Worm (Caenorhabditis elegans) whole organism, L4/young adult: ENCODE results near the gene rpl-37.

Experiments used
- W03F9.2 ChIP-seq: fragments of 150-350 bp; optimal IDR thresholded peaks from 2 replicates; lab custom pipeline; 2014; ENCODE audit warnings: missing biosample characterization, missing genetic modification characterization
- dao-5 ChIP-seq: sonication (generic microtip); optimal IDR thresholded peaks from 2 replicates; lab custom pipeline; 2016; ENCODE audit warnings: missing genotype, missing genetic modification characterization, moderate library complexity, missing compliant biosample characterization
- him-1 ChIP-seq: sonication (generic microtip); optimal IDR thresholded peaks from 2 replicates; lab custom pipeline; 2016; ENCODE audit warnings: missing genotype, missing genetic modification reagents, missing genetic modification characterization, missing compliant biosample characterization

The rpl-37 gene

ce11 chrIII:3541539-3541938 lies 13.1 kb downstream of the rpl-37 start, which contains the start of gene ben-1:
Gene ben-1 (minus strand): TSS chrIII:3541639.
- TF ChIP-seq dao-5 (tag; lab: Kevin White, UChicago) (no peak), him-1 (no peak), W03F9.2 (tag; lab: Kevin White, UChicago) (no peak)

- peak; percentile 9 for TF ChIP-seq him-1
- no peak for TF ChIP-seq dao-5 (tag; lab: Kevin White, UChicago)
- no peak for TF ChIP-seq W03F9.2 (tag; lab: Kevin White, UChicago)
These were observed 13.7 kb downstream of the rpl-37 start for ce11 chrIII:3542105-3542504.

- no peak for TF ChIP-seq him-1
- TF ChIP-seq W03F9.2 (tag; lab: Kevin White, UChicago): no peak
- TF ChIP-seq dao-5 (tag; lab: Kevin White, UChicago): no peak
These were observed 14.6 kb downstream of the rpl-37 start for ce11 chrIII:3543071-3543470.

ce11 chrIII:3546323-3546722 lies 17.9 kb downstream of the rpl-37 start, which contains the start of gene C54C6.7:
Gene C54C6.7 (minus strand): TSS chrIII:3546423.
- TF ChIP-seq dao-5 (tag; lab: Kevin White, UChicago) (no peak), W03F9.2 (tag; lab: Kevin White, UChicago) (no peak), him-1 (no peak)

ce11 chrIII:3548017-3548416 lies 19.6 kb downstream of the rpl-37 start, which contains the start of gene C54C6.11:
Gene C54C6.11 (plus strand): TSS chrIII:3548317.
- TF ChIP-seq him-1 (no peak), W03F9.2 (tag; lab: Kevin White, UChicago) (no peak), dao-5 (tag; lab: Kevin White, UChicago) (no peak)

- TF ChIP-seq him-1 (no peak), dao-5 (tag; lab: Kevin White, UChicago) (no peak), W03F9.2 (tag; lab: Kevin White, UChicago) (no peak)
These were observed 21.3 kb downstream of the rpl-37 start, which contains the start of gene C54C6.5 for ce11 chrIII:3549750-3550149. Gene C54C6.5 (minus strand): TSS chrIII:3549850.

- TF ChIP-seq him-1: no peak
- no peak for TF ChIP-seq dao-5 (tag; lab: Kevin White, UChicago)
- no peak for TF ChIP-seq W03F9.2 (tag; lab: Kevin White, UChicago)
These were observed 21.9 kb downstream of the rpl-37 start for ce11 chrIII:3550364-3550763.

- TF ChIP-seq him-1 (no peak), W03F9.2 (tag; lab: Kevin White, UChicago) (no peak), dao-5 (tag; lab: Kevin White, UChicago) (no peak)
These were observed 24.9 kb downstream of the rpl-37 start, which contains the start of gene C54C6.4 for ce11 chrIII:3553349-3553748. Gene C54C6.4 (plus strand): TSS chrIII:3553649.

- TF ChIP-seq W03F9.2 (tag; lab: Kevin White, UChicago) (no peak), him-1 (no peak), dao-5 (tag; lab: Kevin White, UChicago) (no peak)
These were observed 31.8 kb downstream of the rpl-37 start for ce11 chrIII:3560235-3560634.

ce11 chrIII:3562276-3562675 lies 33.8 kb downstream of the rpl-37 start:
- TF ChIP-seq him-1 (no peak), W03F9.2 (tag; lab: Kevin White, UChicago) (no peak), dao-5 (tag; lab: Kevin White, UChicago) (no peak)

- TF ChIP-seq dao-5 (tag; lab: Kevin White, UChicago) (no peak), W03F9.2 (tag; lab: Kevin White, UChicago) (no peak), him-1 (no peak)
These were observed 36.4 kb downstream of the rpl-37 start for ce11 chrIII:3564762-3565359.

- TF ChIP-seq him-1 (no peak), dao-5 (tag; lab: Kevin White, UChicago) (no peak), W03F9.2 (tag; lab: Kevin White, UChicago) (no peak)
These were observed 38.3 kb downstream of the rpl-37 start for ce11 chrIII:3566785-3567184.

- TF ChIP-seq dao-5 (tag; lab: Kevin White, UChicago) (no peak), W03F9.2 (tag; lab: Kevin White, UChicago) (no peak), him-1 (no peak)
These were observed 41.3 kb downstream of the rpl-37 start for ce11 chrIII:3569763-3570162.

ce11 chrIII:3571371-3571902 lies 43.0 kb downstream of the rpl-37 start:
- TF ChIP-seq W03F9.2 (tag; lab: Kevin White, UChicago) (no peak), dao-5 (tag; lab: Kevin White, UChicago) (no peak), him-1 (no peak)
